Fruit fly (Drosophila melanogaster): ENCODE results near the gene Myc.

The Myc gene

dm6 chrX:3431641-3432040, 58.7 kb downstream of the Myc start (continued):
- peak; percentile 60 for TF ChIP-seq fd3F (GFP tag; optimal IDR thresholded peaks at IDR 0.05)
- TF ChIP-seq CG43689 (GFP tag; IDR thresholded peaks at IDR 0.05) = peak; percentile 38
- peak; percentile 32 for TF ChIP-seq CG3065 (GFP tag; optimal IDR thresholded peaks at IDR 0.05)
- no peak for TF ChIP-seq eyg (GFP tag; optimal IDR thresholded peaks at IDR 0.05)
- TF ChIP-seq Lpt (GFP tag; optimal IDR thresholded peaks at IDR 0.05) = no peak
- peak; percentile 16 for TF ChIP-seq CG3281 (GFP tag; optimal IDR thresholded peaks at IDR 0.05)
- peak; percentile 42 for TF ChIP-seq Deaf1 (tag; optimal IDR thresholded peaks at IDR 0.05)
- TF ChIP-seq corto (GFP tag; optimal IDR thresholded peaks at IDR 0.05) = no peak
- TF ChIP-seq unpg (GFP tag; optimal IDR thresholded peaks at IDR 0.05) = peak; percentile 73
- peak; percentile 6 for TF ChIP-seq CG18599 (GFP tag; optimal IDR thresholded peaks at IDR 0.05)
- no peak for TF ChIP-seq Optix (GFP tag; IDR thresholded peaks at IDR 0.05)
- peak; percentile 30 for TF ChIP-seq CG4820 (GFP tag; optimal IDR thresholded peaks at IDR 0.05)
- no peak for TF ChIP-seq CG8089 (GFP tag; optimal IDR thresholded peaks at IDR 0.05)
- TF ChIP-seq nerfin-2 (GFP tag; IDR thresholded peaks at IDR 0.05; ENCODE audit: partially characterized antibody) = no peak
- peak in 1 of 2 experiments; percentile 35 for TF ChIP-seq Pdp1 (GFP tag; optimal IDR thresholded peaks at IDR 0.05)
- no peak for TF ChIP-seq tna (GFP tag; IDR thresholded peaks at IDR 0.05; ENCODE audit: partially characterized antibody)
- peak; percentile 86 for TF ChIP-seq CG17328 (GFP tag; IDR thresholded peaks at IDR 0.05)
- TF ChIP-seq pum (GFP tag; optimal IDR thresholded peaks at IDR 0.05) = no peak
- TF ChIP-seq Bdp1 (GFP tag; optimal IDR thresholded peaks at IDR 0.05) = no peak
- no peak for TF ChIP-seq CG4707 (GFP tag; optimal IDR thresholded peaks at IDR 0.05)
- peak; percentile 53; the same call in 1 of the 2 replicates for TF ChIP-seq CG11696 (GFP tag; IDR thresholded peaks at IDR 0.05)
- TF ChIP-seq ind (GFP tag; optimal IDR thresholded peaks at IDR 0.05) = peak; percentile 32
- TF ChIP-seq Spps (tag; optimal IDR thresholded peaks at IDR 0.05) = no peak
- peak; percentile 38 for TF ChIP-seq gsb-n (tag; optimal IDR thresholded peaks at IDR 0.05)
- peak; percentile 43 for TF ChIP-seq Meics (GFP tag; optimal IDR thresholded peaks at IDR 0.05)
- no peak for TF ChIP-seq Usf (GFP tag; optimal IDR thresholded peaks at IDR 0.05)
- peak; percentile 89 for TF ChIP-seq sob (GFP tag; IDR thresholded peaks at IDR 0.05)
- no peak for TF ChIP-seq btn (GFP tag; optimal IDR thresholded peaks at IDR 0.05)
- peak; percentile 81 for TF ChIP-seq CG17359 (tag; optimal IDR thresholded peaks at IDR 0.05)
- peak; percentile 72 for TF ChIP-seq CG12391 (tag; optimal IDR thresholded peaks at IDR 0.05)
- peak; percentile 22 for TF ChIP-seq CG17568 (GFP tag; optimal IDR thresholded peaks at IDR 0.05)
- TF ChIP-seq CG8290 (GFP tag; optimal IDR thresholded peaks at IDR 0.05) = no peak
- no peak for TF ChIP-seq CG8290 (tag; optimal IDR thresholded peaks at IDR 0.05)
- no peak for TF ChIP-seq yki (optimal IDR thresholded peaks at IDR 0.05)
- TF ChIP-seq CG2678 (tag; optimal IDR thresholded peaks at IDR 0.05) = peak; percentile 75
- TF ChIP-seq grn (GFP tag; optimal IDR thresholded peaks at IDR 0.05) = no peak
- no peak for TF ChIP-seq CG15073 (GFP tag; optimal IDR thresholded peaks at IDR 0.05)
- peak; percentile 84 for TF ChIP-seq CG14014 (GFP tag; IDR thresholded peaks at IDR 0.05)
- TF ChIP-seq MTF-1 (GFP tag; optimal IDR thresholded peaks at IDR 0.05; ENCODE audit: borderline replicate concordance) = no peak
- no peak for TF ChIP-seq CG7271 (tag; optimal IDR thresholded peaks at IDR 0.05)
- peak; percentile 72; the same call in 2 of the 3 replicates for TF ChIP-seq zfh1 (GFP tag; IDR thresholded peaks at IDR 0.05)
- peak; percentile 21; the same call in 1 of the 2 replicates for TF ChIP-seq bowl (GFP tag; IDR thresholded peaks at IDR 0.05)
- TF ChIP-seq psq (GFP tag; optimal IDR thresholded peaks at IDR 0.05) = no peak
- TF ChIP-seq Aef1 (GFP tag; IDR thresholded peaks at IDR 0.05) = 0 out of 3 replicates have a peak, but pooled peaks have one; percentile 15
- peak; percentile 61 for TF ChIP-seq sqz (GFP tag; optimal IDR thresholded peaks at IDR 0.05)
- no peak for TF ChIP-seq CkIIα-i1 (GFP tag; IDR thresholded peaks at IDR 0.05)
- no peak for TF ChIP-seq zen2 (GFP tag; IDR thresholded peaks at IDR 0.05; ENCODE audit: partially characterized antibody)
- no peak for TF ChIP-seq vnd (GFP tag; IDR thresholded peaks at IDR 0.05; ENCODE audit: partially characterized antibody)
- 0 out of 3 replicates have a peak, but pooled peaks have one; percentile 45 for TF ChIP-seq C15 (GFP tag; IDR thresholded peaks at IDR 0.05)
- TF ChIP-seq CG4424 (GFP tag; optimal IDR thresholded peaks at IDR 0.05) = peak; percentile 48
- no peak for TF ChIP-seq NC2α (GFP tag; optimal IDR thresholded peaks at IDR 0.05)
- no peak for TF ChIP-seq CG31365 (tag; optimal IDR thresholded peaks at IDR 0.05)
